Worm (Caenorhabditis elegans) whole organism, L2 larva: ENCODE data around the gene T02B11.9.

Experiments
- F13H6.1 ChIP-seq: sonication (generic microtip); optimal IDR thresholded peaks from 2 replicates; lab custom pipeline; 2016; ENCODE audit warnings: missing genetic modification characterization, missing compliant biosample characterization
- blmp-1 ChIP-seq: sonication (generic microtip); optimal IDR thresholded peaks from 2 replicates; lab custom pipeline; 2017; ENCODE audit warnings: missing genetic modification characterization, mild to moderate bottlenecking, missing compliant biosample characterization, antibody characterized with exemption, moderate library complexity; ENCODE audit not compliant: insufficient read depth
- egl-27 ChIP-seq: sonication (generic microtip); optimal IDR thresholded peaks from 3 replicates; lab custom pipeline; 2017; ENCODE audit warnings: missing biosample characterization, missing genetic modification reagents, missing genetic modification characterization
- lin-11 ChIP-seq: fragments of 150-350 bp; sonication (generic microtip); optimal IDR thresholded peaks from 2 replicates; lab custom pipeline; 2014; ENCODE audit warnings: missing biosample characterization, missing genetic modification characterization, inconsistent platforms, mixed read lengths
- mdl-1 ChIP-seq, 2 experiments: fragments of 150-350 bp in 1 of 2; sonication (generic microtip) in 1 of 2; optimal IDR thresholded peaks; 2 replicates each; lab custom pipeline; 2017; ENCODE audit warnings: missing biosample characterization in 2 of 2, missing genetic modification characterization in 2 of 2
- nhr-6 ChIP-seq: fragments of 150-350 bp; optimal IDR thresholded peaks from 2 replicates; lab custom pipeline; 2014; ENCODE audit warnings: missing biosample characterization, missing genetic modification characterization
- nhr-77 ChIP-seq: fragments of 150-350 bp; optimal IDR thresholded peaks from 2 replicates; lab custom pipeline; 2014; ENCODE audit warnings: missing biosample characterization, missing genetic modification characterization
- skn-1 ChIP-seq: sonication (generic microtip); optimal IDR thresholded peaks from 2 replicates; lab custom pipeline; 2017; ENCODE audit warnings: missing biosample characterization, missing genetic modification characterization
- snpc-4 ChIP-seq: fragments of 150-350 bp; optimal IDR thresholded peaks from 2 replicates; lab custom pipeline; 2014; ENCODE audit warnings: missing biosample characterization, missing genetic modification characterization
- unc-39 ChIP-seq: fragments of 150-350 bp; optimal IDR thresholded peaks from 2 replicates; lab custom pipeline; 2014; ENCODE audit warnings: missing biosample characterization, missing genetic modification characterization
- ztf-11 ChIP-seq: sonication (generic microtip); optimal IDR thresholded peaks from 2 replicates; lab custom pipeline; 2017; ENCODE audit warnings: missing biosample characterization, missing genetic modification characterization

- no peak for TF ChIP-seq snpc-4 (tag; lab: Kevin White, UChicago)
- no peak for TF ChIP-seq mdl-1 (tag; optimal IDR thresholded peaks at IDR 0.05; lab: Kevin White, UChicago)
- no peak for TF ChIP-seq F13H6.1 (tag; lab: Kevin White, UChicago)
- TF ChIP-seq blmp-1: no peak
- TF ChIP-seq ztf-11 (tag; lab: Kevin White, UChicago): no peak
- no peak for TF ChIP-seq lin-11 (tag; lab: Kevin White, UChicago)
- no peak for TF ChIP-seq unc-39
- no peak for TF ChIP-seq egl-27
- no peak for TF ChIP-seq skn-1 (tag; lab: Kevin White, UChicago)
- no peak for TF ChIP-seq nhr-6 (tag; lab: Kevin White, UChicago)
- no peak for TF ChIP-seq nhr-77 (tag; lab: Kevin White, UChicago)
Measured at ce11 chrV:917488-917887, 41.4 kb downstream of the T02B11.9 start, which contains the start of gene H24K24.2.
